Fruit fly (Drosophila melanogaster) whole organism, embryonic: ENCODE data around the gene mfas.
A peak's percentile ranks its signal among the peaks of the same experiment; 100 is the strongest.

Experiments used
- Awh ChIP-seq: fragments of 200-800 bp; sonication (Bioruptor generic); IDR thresholded peaks from 2 replicates; pipeline ENCODE4, ENCODE4 v1.3.6; 2022; ENCODE audit warnings: missing biosample characterization, missing genetic modification characterization
- CG1024 ChIP-seq: fragments of 200-800 bp; sonication (Bioruptor generic); IDR thresholded peaks from 2 replicates; pipeline ENCODE4 v1.3.6; 2022; ENCODE audit warnings: missing biosample characterization, missing genetic modification characterization
- CG10565 ChIP-seq: fragments of 200-800 bp; sonication (Bioruptor generic); optimal IDR thresholded peaks from 3 replicates; lab custom pipeline; 2016; ENCODE audit warnings: missing biosample characterization, mild to moderate bottlenecking, missing genetic modification characterization
- CG11247 ChIP-seq: fragments of 200-800 bp; sonication (Bioruptor generic); IDR thresholded peaks from 2 replicates; pipeline ENCODE4 v1.3.6; 2022; ENCODE audit warnings: missing biosample characterization, missing genetic modification characterization
- CG11456 ChIP-seq: fragments of 200-800 bp; sonication (Bioruptor generic); IDR thresholded peaks from 3 replicates; pipeline ENCODE4 v1.3.6; 2022; ENCODE audit warnings: missing biosample characterization, missing genetic modification characterization
- CG11723 ChIP-seq: fragments of 200-800 bp; sonication (Bioruptor generic); optimal IDR thresholded peaks from 2 replicates; lab custom pipeline; 2017; ENCODE audit warnings: missing biosample characterization, mild to moderate bottlenecking, missing genetic modification characterization
- CG13287 ChIP-seq: fragments of 200-800 bp; sonication (Bioruptor generic); IDR thresholded peaks from 2 replicates; pipeline ENCODE4 v1.3.6; 2022; ENCODE audit warnings: missing biosample characterization, missing genetic modification characterization; ENCODE audit not compliant: partially characterized antibody
- CG14050 ChIP-seq: fragments of 200-800 bp; sonication (Bioruptor generic); IDR thresholded peaks from 3 replicates; pipeline ENCODE4 v1.3.6; 2022; ENCODE audit warnings: missing biosample characterization, missing genetic modification characterization
- CG15269 ChIP-seq: fragments of 200-800 bp; sonication (Bioruptor generic); optimal IDR thresholded peaks from 2 replicates; lab custom pipeline; 2018; ENCODE audit warnings: missing biosample characterization, mild to moderate bottlenecking, missing genetic modification characterization, moderate library complexity
- CG1602 ChIP-seq: fragments of 200-800 bp; sonication (Bioruptor generic); optimal IDR thresholded peaks from 3 replicates; lab custom pipeline; 2016; ENCODE audit warnings: missing biosample characterization, missing genetic modification characterization
- CG16779 ChIP-seq: fragments of 200-800 bp; sonication (Bioruptor generic); IDR thresholded peaks from 2 replicates; pipeline ENCODE4 v1.3.6; 2022; ENCODE audit warnings: missing biosample characterization, missing genetic modification characterization
- CG17186 ChIP-seq: fragments of 200-800 bp; sonication (Bioruptor generic); optimal IDR thresholded peaks from 3 replicates; lab custom pipeline; 2017; ENCODE audit warnings: missing biosample characterization, missing genetic modification reagents, missing genetic modification characterization
- CG17328 ChIP-seq: fragments of 200-800 bp; sonication (Bioruptor generic); IDR thresholded peaks from 2 replicates; pipeline ENCODE4 v1.3.6; 2022; ENCODE audit warnings: missing biosample characterization, missing genetic modification characterization
- CG1792 ChIP-seq: fragments of 200-800 bp; sonication (Bioruptor generic); optimal IDR thresholded peaks from 2 replicates; lab custom pipeline; 2016; ENCODE audit warnings: missing biosample characterization, missing genetic modification characterization
- CG18764 ChIP-seq: fragments of 200-800 bp; sonication (Bioruptor generic); optimal IDR thresholded peaks from 3 replicates; lab custom pipeline; 2016; ENCODE audit warnings: missing biosample characterization, missing genetic modification characterization
- CG2120 ChIP-seq: fragments of 200-800 bp; sonication (Bioruptor generic); optimal IDR thresholded peaks from 3 replicates; lab custom pipeline; 2016; ENCODE audit warnings: missing biosample characterization, missing genetic modification characterization
- CG2129 ChIP-seq: fragments of 200-800 bp; sonication (Bioruptor generic); IDR thresholded peaks from 2 replicates; pipeline ENCODE4 v1.3.6; 2022; ENCODE audit warnings: missing biosample characterization, missing genetic modification characterization; ENCODE audit not compliant: partially characterized antibody
- CG31365 ChIP-seq: fragments of 200-800 bp; sonication (Bioruptor generic); optimal IDR thresholded peaks from 2 replicates; lab custom pipeline; 2018; ENCODE audit warnings: missing biosample characterization, mild to moderate bottlenecking, missing genetic modification characterization
- CG31388 ChIP-seq: fragments of 200-800 bp; sonication (Bioruptor generic); optimal IDR thresholded peaks from 2 replicates; lab custom pipeline; 2016; ENCODE audit warnings: missing biosample characterization, missing genetic modification characterization
- CG3838 ChIP-seq: fragments of 200-800 bp; sonication (Bioruptor generic); optimal IDR thresholded peaks from 3 replicates; lab custom pipeline; 2016; ENCODE audit warnings: missing biosample characterization, missing genetic modification characterization
- CG3847 ChIP-seq: fragments of 200-800 bp; sonication (Bioruptor generic); IDR thresholded peaks from 2 replicates; pipeline ENCODE4 v1.3.6; 2022; ENCODE audit warnings: missing biosample characterization, missing genetic modification characterization
- CG43689 ChIP-seq: fragments of 200-800 bp; sonication (Bioruptor generic); IDR thresholded peaks from 2 replicates; pipeline ENCODE4 v1.3.6; 2022; ENCODE audit warnings: missing biosample characterization, missing genetic modification characterization
- CG4404 ChIP-seq: fragments of 200-800 bp; sonication (Bioruptor generic); IDR thresholded peaks from 2 replicates; pipeline ENCODE4 v1.3.6; 2022; ENCODE audit warnings: missing biosample characterization, missing genetic modification characterization
- CG5953 ChIP-seq: fragments of 200-800 bp; sonication (Bioruptor generic); IDR thresholded peaks from 2 replicates; pipeline ENCODE4 v1.3.6; 2022; ENCODE audit warnings: missing biosample characterization, missing genetic modification characterization
- CG6765 ChIP-seq: fragments of 200-800 bp; sonication (Bioruptor generic); optimal IDR thresholded peaks from 3 replicates; lab custom pipeline; 2017; ENCODE audit warnings: missing biosample characterization, mild to moderate bottlenecking, missing genetic modification characterization
- CG7928 ChIP-seq: fragments of 200-800 bp; sonication (Bioruptor generic); optimal IDR thresholded peaks from 2 replicates; lab custom pipeline; 2017; ENCODE audit warnings: missing biosample characterization, mild to moderate bottlenecking, missing genetic modification characterization
- Chrac-16 ChIP-seq: fragments of 200-800 bp; sonication (Bioruptor generic); optimal IDR thresholded peaks from 3 replicates; lab custom pipeline; 2016; ENCODE audit warnings: missing biosample characterization, missing genetic modification characterization
- Dip2 ChIP-seq: fragments of 200-800 bp; sonication (Bioruptor generic); IDR thresholded peaks from 2 replicates; pipeline ENCODE4 v1.3.6; 2022; ENCODE audit warnings: missing biosample characterization, missing genetic modification characterization
- Ets65A ChIP-seq: fragments of 200-800 bp; sonication (Bioruptor generic); peaks from one replicate; lab custom pipeline; 2016; ENCODE audit warnings: missing biosample characterization, missing genetic modification characterization
- MBD-R2 ChIP-seq: fragments of 200-800 bp; sonication (Bioruptor generic); IDR thresholded peaks from 2 replicates; pipeline ENCODE4 v1.3.6; 2022; ENCODE audit warnings: missing biosample characterization, missing genetic modification characterization
- Meics ChIP-seq: fragments of 200-800 bp; sonication (Bioruptor generic); optimal IDR thresholded peaks from 2 replicates; lab custom pipeline; 2017; ENCODE audit warnings: missing biosample characterization, mild to moderate bottlenecking, missing genetic modification characterization
- Mrtf ChIP-seq: fragments of 200-800 bp; sonication (Bioruptor generic); IDR thresholded peaks from 3 replicates; pipeline ENCODE4 v1.3.6; 2022; ENCODE audit warnings: missing biosample characterization, missing genetic modification characterization
- NfI ChIP-seq: fragments of 200-800 bp; sonication (Bioruptor generic); optimal IDR thresholded peaks from 3 replicates; lab custom pipeline; 2018; ENCODE audit warnings: missing biosample characterization, mild to moderate bottlenecking, missing genetic modification characterization, moderate library complexity
- Opbp ChIP-seq: fragments of 200-800 bp; sonication (Bioruptor generic); IDR thresholded peaks from 3 replicates; pipeline ENCODE4 v1.3.6; 2022; ENCODE audit warnings: missing biosample characterization, missing genetic modification characterization; ENCODE audit not compliant: partially characterized antibody
- PHDP ChIP-seq: fragments of 200-800 bp; sonication (Bioruptor generic); optimal IDR thresholded peaks from 3 replicates; lab custom pipeline; 2018; ENCODE audit warnings: missing biosample characterization, mild to moderate bottlenecking, missing genetic modification characterization, moderate library complexity
- Sry-β ChIP-seq: fragments of 200-800 bp; sonication (Bioruptor generic); optimal IDR thresholded peaks from 2 replicates; lab custom pipeline; 2018; ENCODE audit warnings: missing biosample characterization, mild to moderate bottlenecking, missing genetic modification characterization, moderate library complexity
- TFAM ChIP-seq: fragments of 200-800 bp; sonication (Bioruptor generic); optimal IDR thresholded peaks from 2 replicates; lab custom pipeline; 2017; ENCODE audit warnings: missing biosample characterization, missing genetic modification characterization, inconsistent platforms
- amos ChIP-seq: fragments of 200-800 bp; sonication (Bioruptor generic); IDR thresholded peaks from 2 replicates; pipeline ENCODE4 v1.3.6; 2022; ENCODE audit warnings: missing biosample characterization, missing genetic modification characterization; ENCODE audit not compliant: partially characterized antibody
- ara ChIP-seq: fragments of 200-800 bp; sonication (Bioruptor generic); IDR thresholded peaks from 2 replicates; pipeline ENCODE4 v1.3.6; 2022; ENCODE audit warnings: missing biosample characterization, missing genetic modification characterization
- cad ChIP-seq: fragments of >200 bp; optimal IDR thresholded peaks from 2 replicates; lab custom pipeline; 2017; ENCODE audit warnings: missing biosample characterization, missing genetic modification characterization
- chif ChIP-seq, 2 experiments: fragments of 200-800 bp; sonication (Bioruptor generic); optimal IDR thresholded peaks; 3 replicates each; lab custom pipeline; 2016; ENCODE audit warnings: missing biosample characterization in 2 of 2, missing genetic modification characterization in 2 of 2
- da ChIP-seq: fragments of 200-800 bp; sonication (Bioruptor generic); optimal IDR thresholded peaks from 2 replicates; lab custom pipeline; 2016; ENCODE audit warnings: missing biosample characterization, missing genetic modification characterization
- dati ChIP-seq: fragments of 200-800 bp; sonication (Bioruptor generic); IDR thresholded peaks from 2 replicates; pipeline ENCODE4 v1.3.6; 2022; ENCODE audit warnings: missing biosample characterization, missing genetic modification characterization
- dimm ChIP-seq: fragments of 200-800 bp; sonication (Bioruptor generic); IDR thresholded peaks from 2 replicates; pipeline ENCODE4 v1.3.6; 2022; ENCODE audit warnings: missing biosample characterization, missing genetic modification characterization
- esg ChIP-seq: fragments of 200-800 bp; sonication (Bioruptor generic); conservative IDR thresholded peaks from 2 replicates; pipeline ENCODE4 v1.3.6; 2022; ENCODE audit warnings: missing biosample characterization, missing genetic modification characterization
- hb ChIP-seq: fragments of 200-800 bp; sonication (Bioruptor generic); IDR thresholded peaks from 3 replicates; pipeline ENCODE4 v1.3.6; 2022; ENCODE audit warnings: missing biosample characterization, missing genetic modification characterization; ENCODE audit not compliant: partially characterized antibody
- jumu ChIP-seq: fragments of 200-800 bp; sonication (Bioruptor generic); optimal IDR thresholded peaks from 3 replicates; lab custom pipeline; 2016; ENCODE audit warnings: missing biosample characterization, missing genetic modification characterization
- ken ChIP-seq: fragments of 200-800 bp; sonication (Bioruptor generic); IDR thresholded peaks from 3 replicates; pipeline ENCODE4 v1.3.6; 2022; ENCODE audit warnings: missing biosample characterization, missing genetic modification characterization
- knrl ChIP-seq: fragments of 200-800 bp; sonication (Bioruptor generic); IDR thresholded peaks from 3 replicates; pipeline ENCODE4 v1.3.6; 2022; ENCODE audit warnings: missing biosample characterization, missing genetic modification characterization; ENCODE audit not compliant: partially characterized antibody
- mld ChIP-seq: fragments of 200-800 bp; sonication (Bioruptor generic); IDR thresholded peaks from 3 replicates; pipeline ENCODE4 v1.3.6; 2022; ENCODE audit warnings: missing biosample characterization, missing genetic modification characterization; ENCODE audit not compliant: partially characterized antibody
- nerfin-1 ChIP-seq: fragments of 200-800 bp; sonication (Bioruptor generic); optimal IDR thresholded peaks from 3 replicates; lab custom pipeline; 2019; ENCODE audit warnings: missing biosample characterization, mild to moderate bottlenecking, missing genetic modification characterization, moderate library complexity
- onecut ChIP-seq: fragments of 200-800 bp; sonication (Bioruptor generic); IDR thresholded peaks from 2 replicates; pipeline ENCODE4 v1.3.6; 2022; ENCODE audit warnings: missing biosample characterization, missing genetic modification characterization
- sens-2 ChIP-seq: fragments of 200-800 bp; sonication (Bioruptor generic); IDR thresholded peaks from 2 replicates; pipeline ENCODE4 v1.3.6; 2022; ENCODE audit warnings: missing biosample characterization, missing genetic modification characterization

mfas gene

dm6 chr3R:11974631-11975030, 18.5 kb downstream of the mfas start, which contains the start of gene Tango9 (continued):
- TF ChIP-seq Chrac-16 (no peak), CG13287 (no peak; the same call in 1 of the 2 replicates), TFAM (GFP tag; lab: Kevin White, UChicago) (no peak), sens-2 (GFP tag; lab: Robert Waterston, UW) (no peak), CG1792 (GFP tag; lab: Kevin White, UChicago) (no peak), da (GFP tag; lab: Kevin White, UChicago) (no peak), Awh (no peak), jumu (GFP tag; lab: Kevin White, UChicago) (no peak), CG17186 (GFP tag; lab: Kevin White, UChicago) (peak; percentile 12), Mrtf (GFP tag; lab: Robert Waterston, UW) (no peak), knrl (peak; percentile 33; the same call in 1 of the 3 replicates), CG31365 (tag; lab: Kevin White, UChicago) (no peak), CG1602 (GFP tag; lab: Kevin White, UChicago) (no peak), MBD-R2 (GFP tag; lab: Robert Waterston, UW) (peak; percentile 78), onecut (GFP tag; lab: Robert Waterston, UW) (no peak), ken (no peak), CG2129 (GFP tag; lab: Robert Waterston, UW) (no peak), Ets65A (GFP tag; lab: Kevin White, UChicago) (no peak), dati (GFP tag; lab: Robert Waterston, UW) (no peak), amos (GFP tag; lab: Robert Waterston, UW) (no peak), nerfin-1 (tag; lab: Kevin White, UChicago) (no peak), esg (GFP tag; lab: Robert Waterston, UW) (no peak), CG3838 (GFP tag; lab: Kevin White, UChicago) (no peak), CG6765 (GFP tag; lab: Kevin White, UChicago) (no peak), Dip2 (GFP tag; lab: Robert Waterston, UW) (no peak), CG16779 (no peak), cad (GFP tag; lab: Kevin White, UChicago) (no peak), chif (GFP tag; optimal IDR thresholded peaks at IDR 0.05; lab: Kevin White, UChicago) (no peak), CG10565 (no peak), CG3847 (GFP tag; lab: Robert Waterston, UW) (no peak), Opbp (GFP tag; lab: Robert Waterston, UW) (no peak), CG15269 (tag; lab: Kevin White, UChicago) (no peak), CG5953 (GFP tag; lab: Robert Waterston, UW) (no peak), hb (GFP tag; lab: Robert Waterston, UW) (no peak), CG7928 (GFP tag; lab: Kevin White, UChicago) (no peak), Meics (GFP tag; lab: Kevin White, UChicago) (no peak), CG31388 (GFP tag; lab: Kevin White, UChicago) (no peak), mld (GFP tag; lab: Robert Waterston, UW) (no peak), CG18764 (GFP tag; lab: Kevin White, UChicago) (no peak), CG43689 (GFP tag; lab: Robert Waterston, UW) (no peak), CG14050 (no peak), CG11247 (GFP tag; lab: Robert Waterston, UW) (no peak), ara (GFP tag; lab: Robert Waterston, UW) (no peak), CG11456 (no peak), CG17328 (no peak), Sry-β (GFP tag; lab: Kevin White, UChicago) (no peak), CG4404 (GFP tag; lab: Robert Waterston, UW) (no peak), CG1024 (GFP tag; lab: Robert Waterston, UW) (no peak), dimm (no peak), CG2120 (GFP tag; lab: Kevin White, UChicago) (peak; percentile 14), PHDP (tag; lab: Kevin White, UChicago) (no peak), CG11723 (no peak), NfI (GFP tag; lab: Kevin White, UChicago) (no peak)
